Worm (Caenorhabditis elegans): ENCODE measurements around the gene F59E12.1.

ce11 chrII:5697338-5697737, 43.0 kb downstream of the F59E12.1 start:
- TF ChIP-seq dao-5 (tag; optimal IDR thresholded peaks at IDR 0.05) (no peak), him-1 (tag; optimal IDR thresholded peaks at IDR 0.05) (no peak)
